Fruit fly (Drosophila melanogaster): Measurements from ENCODE around the gene Pdk1.

DNA sequence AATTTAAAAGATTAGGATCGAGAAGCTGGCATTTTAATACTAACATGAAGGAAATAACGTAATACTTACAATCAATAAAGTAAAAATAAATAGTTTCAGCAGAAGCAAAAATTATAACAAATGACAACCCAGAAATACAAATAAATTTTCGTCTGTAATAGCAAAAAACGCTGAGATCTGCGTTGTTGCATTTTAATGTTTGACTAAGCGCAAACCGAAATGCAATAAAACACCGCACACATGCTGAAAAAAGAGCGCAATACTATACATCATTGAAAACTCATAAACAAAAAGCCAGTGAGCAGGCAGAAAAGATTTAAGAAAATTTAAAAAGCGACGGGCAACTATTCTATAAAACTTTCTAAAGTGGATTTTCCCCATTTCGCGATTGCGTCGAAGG is 34.4 kb upstream of the Pdk1 start:
- no peak for TF ChIP-seq row (GFP tag; IDR thresholded peaks at IDR 0.05)
- no peak for TF ChIP-seq org-1 (GFP tag; optimal IDR thresholded peaks at IDR 0.05)
- TF ChIP-seq CG1233 (GFP tag; optimal IDR thresholded peaks at IDR 0.05): no peak
- TF ChIP-seq Dip3 (GFP tag; optimal IDR thresholded peaks at IDR 0.05): no peak
- TF ChIP-seq CG18764 (GFP tag; optimal IDR thresholded peaks at IDR 0.05): no peak
- TF ChIP-seq Gug (GFP tag; IDR thresholded peaks at IDR 0.05): no peak
- no peak for TF ChIP-seq oc (tag; optimal IDR thresholded peaks at IDR 0.05)
- no peak for TF ChIP-seq CG2129 (GFP tag; IDR thresholded peaks at IDR 0.05; ENCODE audit: partially characterized antibody)
- TF ChIP-seq Dbx (GFP tag; IDR thresholded peaks at IDR 0.05): no peak
- no peak for TF ChIP-seq ttk (GFP tag; IDR thresholded peaks at IDR 0.05)
- no peak for TF ChIP-seq CG4360 (GFP tag; IDR thresholded peaks at IDR 0.05)
- no peak for TF ChIP-seq Sin3A (optimal IDR thresholded peaks at IDR 0.05)

Data from whole organism, embryonic.